Worm (Caenorhabditis elegans) whole organism, young adult: ENCODE measurements around the gene ctr-9.

Experiments
- B0336.3 ChIP-seq: fragments of 200-800 bp; sonication (Bioruptor generic); IDR thresholded peaks from 2 replicates; pipeline ENCODE4 v1.3.6; 2022; ENCODE audit warnings: missing genetic modification characterization, missing compliant biosample characterization
- F10E7.11 ChIP-seq: sonication (generic microtip); optimal IDR thresholded peaks from 2 replicates; lab custom pipeline; 2017; ENCODE audit warnings: mild to moderate bottlenecking, missing genetic modification characterization, moderate library complexity, missing compliant biosample characterization
- F23B12.7 ChIP-seq: sonication (generic microtip); optimal IDR thresholded peaks from 2 replicates; lab custom pipeline; 2017; ENCODE audit warnings: missing genetic modification characterization, mild to moderate bottlenecking, missing compliant biosample characterization, antibody characterized with exemption, moderate library complexity; ENCODE audit not compliant: insufficient read depth
- F33H1.4 ChIP-seq: fragments of 200-800 bp; sonication (Bioruptor generic); IDR thresholded peaks from 2 replicates; pipeline ENCODE4 v1.3.6; 2022; ENCODE audit warnings: missing genetic modification reagents, missing genetic modification characterization, missing compliant biosample characterization
- F55B11.4 ChIP-seq: sonication (generic microtip); optimal IDR thresholded peaks from 2 replicates; lab custom pipeline; 2016; ENCODE audit warnings: missing compliant biosample characterization, missing genetic modification characterization, borderline replicate concordance; ENCODE audit not compliant: insufficient read depth
- F57A8.1 ChIP-seq: fragments of 200-800 bp; sonication (Bioruptor generic); optimal IDR thresholded peaks from 2 replicates; lab custom pipeline; 2018; ENCODE audit warnings: mild to moderate bottlenecking, missing genetic modification characterization, moderate library complexity, missing compliant biosample characterization
- Y53F4B.3 ChIP-seq: fragments of 200-800 bp; sonication (Bioruptor generic); IDR thresholded peaks from 2 replicates; pipeline ENCODE4 v1.3.6; 2022; ENCODE audit warnings: missing genetic modification reagents, missing genetic modification characterization, missing compliant biosample characterization
- Y53G8AR.9 ChIP-seq: fragments of 200-800 bp; sonication (Bioruptor generic); conservative IDR thresholded peaks from 2 replicates; pipeline ENCODE4 v1.3.6; 2022; ENCODE audit warnings: missing genetic modification reagents, missing genetic modification characterization, missing compliant biosample characterization
- Y56A3A.18 ChIP-seq: fragments of 200-800 bp; sonication (Bioruptor generic); IDR thresholded peaks from 2 replicates; pipeline ENCODE4 v1.3.6; 2022; ENCODE audit warnings: missing genetic modification reagents, missing genetic modification characterization, missing compliant biosample characterization
- Y79H2A.3 ChIP-seq: fragments of 200-800 bp; sonication (Bioruptor generic); conservative IDR thresholded peaks from 2 replicates; pipeline ENCODE4 v1.3.6; 2022; ENCODE audit warnings: missing genetic modification reagents, missing genetic modification characterization, missing compliant biosample characterization
- akir-1 ChIP-seq: fragments of 200-800 bp; sonication (Bioruptor generic); optimal IDR thresholded peaks from 2 replicates; lab custom pipeline; 2018; ENCODE audit warnings: mild to moderate bottlenecking, missing genetic modification characterization, moderate library complexity, missing compliant biosample characterization
- aptf-2 ChIP-seq: fragments of 200-800 bp; sonication (Bioruptor generic); conservative IDR thresholded peaks from 2 replicates; pipeline ENCODE4 v1.3.6; 2022; ENCODE audit warnings: missing genetic modification reagents, missing genetic modification characterization, missing compliant biosample characterization
- atf-7 ChIP-seq: sonication (generic microtip); optimal IDR thresholded peaks from 2 replicates; lab custom pipeline; 2017; ENCODE audit warnings: mild to moderate bottlenecking, missing genetic modification characterization, missing compliant biosample characterization
- attf-3 ChIP-seq: fragments of 200-800 bp; sonication (Bioruptor generic); conservative IDR thresholded peaks from 2 replicates; pipeline ENCODE4 v1.3.6; 2022; ENCODE audit warnings: missing genetic modification reagents, missing genetic modification characterization, missing compliant biosample characterization
- bed-1 ChIP-seq: fragments of 200-800 bp; sonication (Bioruptor generic); IDR thresholded peaks from 2 replicates; pipeline ENCODE4 v1.3.6; 2022; ENCODE audit warnings: missing genetic modification reagents, missing genetic modification characterization, missing compliant biosample characterization
- ceh-100 ChIP-seq: fragments of 200-800 bp; sonication (Bioruptor generic); IDR thresholded peaks from 2 replicates; pipeline ENCODE4 v1.3.6; 2022; ENCODE audit warnings: missing genetic modification reagents, missing genetic modification characterization, missing compliant biosample characterization
- ceh-58 ChIP-seq: fragments of 200-800 bp; sonication (Bioruptor generic); IDR thresholded peaks from 2 replicates; pipeline ENCODE4 v1.3.6; 2022; ENCODE audit warnings: missing genetic modification characterization, missing compliant biosample characterization
- ceh-79 ChIP-seq: sonication (generic microtip); optimal IDR thresholded peaks from 2 replicates; lab custom pipeline; 2017; ENCODE audit warnings: mild to moderate bottlenecking, missing genetic modification characterization, missing compliant biosample characterization
- dox-1 ChIP-seq: fragments of 200-800 bp; sonication (Bioruptor generic); IDR thresholded peaks from 2 replicates; pipeline ENCODE4 v1.3.6; 2022; ENCODE audit warnings: missing genetic modification reagents, missing genetic modification characterization, missing compliant biosample characterization
- efl-1 ChIP-seq: fragments of 150-350 bp; optimal IDR thresholded peaks from 2 replicates; lab custom pipeline; 2014; ENCODE audit warnings: missing biosample characterization, missing genetic modification reagents, missing genetic modification characterization
- egl-44 ChIP-seq: fragments of 200-800 bp; sonication (Bioruptor generic); IDR thresholded peaks from 2 replicates; pipeline ENCODE4 v1.3.6; 2022; ENCODE audit warnings: missing genetic modification reagents, missing genetic modification characterization, missing compliant biosample characterization
- egrh-3 ChIP-seq: fragments of 200-800 bp; sonication (Bioruptor generic); IDR thresholded peaks from 2 replicates; pipeline ENCODE4 v1.3.6; 2022; ENCODE audit warnings: missing genetic modification reagents, missing genetic modification characterization, missing compliant biosample characterization
- ekl-4 ChIP-seq: fragments of 200-800 bp; sonication (Bioruptor generic); IDR thresholded peaks from 2 replicates; pipeline ENCODE4 v1.3.6; 2022; ENCODE audit warnings: missing genetic modification reagents, missing genetic modification characterization, missing compliant biosample characterization
- fkh-3 ChIP-seq: sonication (generic microtip); optimal IDR thresholded peaks from 2 replicates; lab custom pipeline; 2016; ENCODE audit warnings: mild to moderate bottlenecking, missing genetic modification characterization, missing compliant biosample characterization
- hlh-12 ChIP-seq: sonication (generic microtip); optimal IDR thresholded peaks from 2 replicates; lab custom pipeline; 2016; ENCODE audit warnings: missing genetic modification characterization, missing compliant biosample characterization
- lag-1 ChIP-seq: fragments of 200-800 bp; sonication (Bioruptor generic); IDR thresholded peaks from 2 replicates; pipeline ENCODE4 v1.3.6; 2022; ENCODE audit warnings: missing genetic modification reagents, missing genetic modification characterization, missing compliant biosample characterization
- let-607 ChIP-seq, 2 experiments: fragments of 200-800 bp in 1 of 2; sonication (Bioruptor generic) in 1 of 2; sonication (generic microtip) in 1 of 2; optimal IDR thresholded peaks; 2 replicates each; lab custom pipeline; 2016 to 2018; ENCODE audit warnings: mild to moderate bottlenecking in 2 of 2, missing compliant biosample characterization in 2 of 2, missing genetic modification characterization in 2 of 2, moderate library complexity in 2 of 2, missing genotype in 1 of 2
- lin-26 ChIP-seq: fragments of 200-800 bp; sonication (Bioruptor generic); IDR thresholded peaks from 2 replicates; pipeline ENCODE4 v1.3.6; 2022; ENCODE audit warnings: missing genetic modification reagents, missing genetic modification characterization, missing compliant biosample characterization
- lin-35 ChIP-seq, 3 experiments: fragments of 150-350 bp in 2 of 3; sonication (generic microtip) in 1 of 3; optimal IDR thresholded peaks; 2 replicates each; lab custom pipeline; 2014 to 2018; ENCODE audit warnings: missing biosample characterization in 3 of 3, missing genetic modification characterization in 3 of 3, missing genetic modification reagents in 3 of 3
- lin-40 ChIP-seq: sonication (generic microtip); optimal IDR thresholded peaks from 2 replicates; lab custom pipeline; 2016; ENCODE audit warnings: missing genetic modification characterization, mild to moderate bottlenecking, missing compliant biosample characterization, missing genotype, missing genetic modification reagents
- lsl-1 ChIP-seq: fragments of 200-800 bp; sonication (Bioruptor generic); optimal IDR thresholded peaks from 2 replicates; lab custom pipeline; 2018; ENCODE audit warnings: mild to moderate bottlenecking, missing genetic modification characterization, moderate library complexity, missing compliant biosample characterization
- madf-3 ChIP-seq: fragments of 200-800 bp; sonication (Bioruptor generic); IDR thresholded peaks from 2 replicates; pipeline ENCODE4 v1.3.6; 2022; ENCODE audit warnings: missing genetic modification reagents, missing genetic modification characterization, missing compliant biosample characterization
- mcd-1 ChIP-seq: fragments of 200-800 bp; sonication (Bioruptor generic); IDR thresholded peaks from 2 replicates; pipeline ENCODE4 v1.3.6; 2022; ENCODE audit warnings: missing genetic modification reagents, missing genetic modification characterization, missing compliant biosample characterization
- mel-28 ChIP-seq: sonication (generic microtip); optimal IDR thresholded peaks from 2 replicates; lab custom pipeline; 2016; ENCODE audit warnings: borderline replicate concordance, mild to moderate bottlenecking, missing genetic modification characterization, missing compliant biosample characterization
- mxl-1 ChIP-seq: sonication (generic microtip); optimal IDR thresholded peaks from 2 replicates; lab custom pipeline; 2016; ENCODE audit warnings: missing genetic modification characterization, missing compliant biosample characterization
- nfyb-1 ChIP-seq: fragments of 200-800 bp; sonication (Bioruptor generic); IDR thresholded peaks from 2 replicates; pipeline ENCODE4 v1.3.6; 2022; ENCODE audit warnings: missing genetic modification reagents, missing genetic modification characterization, missing compliant biosample characterization
- pbrm-1 ChIP-seq: fragments of 200-800 bp; sonication (Bioruptor generic); IDR thresholded peaks from 2 replicates; pipeline ENCODE4 v1.3.6; 2022; ENCODE audit warnings: missing genetic modification reagents, missing genetic modification characterization, missing compliant biosample characterization
- pha-4 ChIP-seq: fragments of 150-350 bp; sonication (generic microtip); optimal IDR thresholded peaks from 2 replicates; lab custom pipeline; 2014; ENCODE audit warnings: missing biosample characterization, missing genetic modification reagents, missing genetic modification characterization
- somi-1 ChIP-seq: fragments of 200-800 bp; sonication (Bioruptor generic); optimal IDR thresholded peaks from 2 replicates; lab custom pipeline; 2018; ENCODE audit warnings: mild to moderate bottlenecking, missing genetic modification characterization, missing compliant biosample characterization
- unc-62 ChIP-seq: fragments of 150-350 bp; optimal IDR thresholded peaks from 2 replicates; lab custom pipeline; 2014; ENCODE audit warnings: missing biosample characterization, missing genetic modification reagents, missing genetic modification characterization
- zfh-2 ChIP-seq: fragments of 200-800 bp; sonication (Bioruptor generic); conservative IDR thresholded peaks from 2 replicates; pipeline ENCODE4 v1.3.6; 2022; ENCODE audit warnings: missing genetic modification reagents, missing genetic modification characterization, missing compliant biosample characterization
- ztf-18 ChIP-seq: sonication (generic microtip); optimal IDR thresholded peaks from 2 replicates; lab custom pipeline; 2016; ENCODE audit warnings: missing genotype, mild to moderate bottlenecking, missing genetic modification characterization, missing compliant biosample characterization
- ztf-22 ChIP-seq: fragments of 200-800 bp; sonication (Bioruptor generic); optimal IDR thresholded peaks from 2 replicates; lab custom pipeline; 2018; ENCODE audit warnings: mild to moderate bottlenecking, missing genetic modification characterization, moderate library complexity, missing compliant biosample characterization
- ztf-26 ChIP-seq: sonication (generic microtip); optimal IDR thresholded peaks from 2 replicates; lab custom pipeline; 2017; ENCODE audit warnings: missing genetic modification characterization, missing compliant biosample characterization
- ztf-3 ChIP-seq: fragments of 200-800 bp; sonication (Bioruptor generic); optimal IDR thresholded peaks from 2 replicates; lab custom pipeline; 2018; ENCODE audit warnings: mild to moderate bottlenecking, missing genetic modification characterization, missing compliant biosample characterization

The ctr-9 gene

ce11 chrIII:9523581-9523980 is 32.4 kb downstream of the ctr-9 start, which contains the start of gene mrps-23 (continued):
- TF ChIP-seq Y79H2A.3 (no peak), madf-3 (GFP tag; lab: Robert Waterston, UW) (0 out of 2 replicates have a peak, but pooled peaks have one; percentile 25)

ce11 chrIII:9525252-9525651 is 34.1 kb downstream of the ctr-9 start, which contains the start of gene trpp-3:
Gene trpp-3 (plus strand): TSS chrIII:9525552.
- TF ChIP-seq B0336.3 (GFP tag; lab: Robert Waterston, UW) = no peak
- TF ChIP-seq pbrm-1 = no peak
- no peak for TF ChIP-seq lin-40 (tag; lab: Kevin White, UChicago)
- TF ChIP-seq mel-28 (tag; lab: Kevin White, UChicago) = no peak
- no peak for TF ChIP-seq F23B12.7 (tag; lab: Kevin White, UChicago)
- TF ChIP-seq ekl-4 (GFP tag; lab: Robert Waterston, UW) = no peak

DNA sequence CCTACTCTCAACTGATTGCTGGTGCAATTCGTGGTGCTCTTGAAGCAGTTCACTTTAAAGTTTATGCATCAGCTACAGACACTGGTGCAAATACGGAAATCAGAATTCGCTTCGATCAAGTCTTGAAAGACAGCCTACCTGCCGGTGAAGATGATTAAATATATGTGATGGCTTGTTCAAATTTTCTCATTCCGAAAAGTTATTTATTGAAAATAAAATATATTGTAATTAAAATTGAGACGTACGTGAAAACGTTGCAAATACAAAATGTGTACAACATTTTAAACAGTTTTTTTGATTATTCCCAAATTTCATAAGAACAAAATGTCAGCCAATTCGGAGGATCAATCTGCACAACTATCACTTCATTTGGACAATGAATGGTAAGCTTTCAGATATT is 35.7 kb downstream of the ctr-9 start, which contains the start of gene ZK1098.6:
Gene ZK1098.6, plus strand, starts transcription at position 301 of the 400 bp plus-strand sequence.
- no peak for TF ChIP-seq ztf-22 (GFP tag; lab: Kevin White, UChicago)
- TF ChIP-seq ceh-79 (tag; lab: Kevin White, UChicago) = no peak
- no peak for TF ChIP-seq Y79H2A.3
- no peak for TF ChIP-seq egrh-3 (GFP tag; lab: Robert Waterston, UW)
- no peak for TF ChIP-seq aptf-2 (GFP tag; lab: Robert Waterston, UW)
- no peak for TF ChIP-seq fkh-3
- no peak for TF ChIP-seq F33H1.4 (GFP tag; lab: Robert Waterston, UW)
- no peak for TF ChIP-seq zfh-2 (GFP tag; lab: Robert Waterston, UW)
- TF ChIP-seq efl-1 (GFP tag; lab: Kevin White, UChicago) = no peak
- TF ChIP-seq Y53F4B.3 (GFP tag; lab: Robert Waterston, UW) = no peak
- TF ChIP-seq dox-1 (GFP tag; lab: Robert Waterston, UW) = no peak
- no peak for TF ChIP-seq lsl-1 (GFP tag; lab: Kevin White, UChicago)
- TF ChIP-seq hlh-12 (tag; lab: Kevin White, UChicago) = no peak
- no peak for TF ChIP-seq ceh-58 (GFP tag; lab: Robert Waterston, UW)

ce11 chrIII:9528824-9529223 is 37.6 kb downstream of the ctr-9 start, which contains the start of gene ZK1098.2:
Gene ZK1098.2 (plus strand): TSS chrIII:9529159.
- TF ChIP-seq akir-1 (GFP tag; lab: Kevin White, UChicago) (no peak), bed-1 (GFP tag; lab: Robert Waterston, UW) (no peak), lin-26 (GFP tag; lab: Robert Waterston, UW) (no peak), egl-44 (GFP tag; lab: Robert Waterston, UW) (0 out of 2 replicates have a peak, but pooled peaks have one; percentile 13), mxl-1 (tag; lab: Kevin White, UChicago) (no peak), Y56A3A.18 (GFP tag; lab: Robert Waterston, UW) (no peak), mcd-1 (GFP tag; lab: Robert Waterston, UW) (no peak), ceh-100 (GFP tag; lab: Robert Waterston, UW) (no peak), ztf-3 (GFP tag; lab: Kevin White, UChicago) (no peak), lag-1 (GFP tag; lab: Robert Waterston, UW) (no peak), F10E7.11 (tag; lab: Kevin White, UChicago) (no peak), F57A8.1 (no peak), attf-3 (GFP tag; lab: Robert Waterston, UW) (no peak), ztf-18 (peak; percentile 20), let-607 (tag; optimal IDR thresholded peaks at IDR 0.05; lab: Kevin White, UChicago) (peak; percentile 77 to 92), pha-4 (no peak), atf-7 (tag; lab: Kevin White, UChicago) (no peak), somi-1 (GFP tag; lab: Kevin White, UChicago) (no peak), nfyb-1 (GFP tag; lab: Robert Waterston, UW) (no peak), ztf-26 (tag; lab: Kevin White, UChicago) (no peak), Y53G8AR.9 (GFP tag; lab: Robert Waterston, UW) (no peak), F55B11.4 (tag; lab: Kevin White, UChicago) (no peak), lin-35 (GFP tag; optimal IDR thresholded peaks at IDR 0.05; lab: Kevin White, UChicago) (peak in 1 of 3 experiments; percentile 49), unc-62 (GFP tag; lab: Kevin White, UChicago) (no peak)
